Worm (Caenorhabditis elegans) whole organism, L2 larva: Measurements from ENCODE around the gene cpt-1.

Experiments used
- fos-1 ChIP-seq: fragments of 150-350 bp; optimal IDR thresholded peaks from 2 replicates; lab custom pipeline; 2014; ENCODE audit warnings: missing biosample characterization, missing genetic modification characterization
- lin-13 ChIP-seq: fragments of 150-350 bp; optimal IDR thresholded peaks from 2 replicates; lab custom pipeline; 2014; ENCODE audit warnings: missing biosample characterization, missing genetic modification reagents, missing genetic modification characterization
- lin-39 ChIP-seq: fragments of 150-350 bp; optimal IDR thresholded peaks from 2 replicates; lab custom pipeline; 2014; ENCODE audit warnings: missing biosample characterization, missing genetic modification reagents, missing genetic modification characterization
- mab-5 ChIP-seq: fragments of 150-350 bp; optimal IDR thresholded peaks from 2 replicates; lab custom pipeline; 2014; ENCODE audit warnings: missing biosample characterization, missing genetic modification characterization
- nhr-11 ChIP-seq: fragments of 150-350 bp; optimal IDR thresholded peaks from 2 replicates; lab custom pipeline; 2014; ENCODE audit warnings: missing biosample characterization, missing genetic modification characterization
- nhr-21 ChIP-seq: fragments of 150-350 bp; optimal IDR thresholded peaks from 2 replicates; lab custom pipeline; 2014; ENCODE audit warnings: missing biosample characterization, missing genetic modification characterization
- skn-1 ChIP-seq: sonication (generic microtip); optimal IDR thresholded peaks from 2 replicates; lab custom pipeline; 2017; ENCODE audit warnings: missing biosample characterization, missing genetic modification characterization
- sma-3 ChIP-seq: sonication (generic microtip); optimal IDR thresholded peaks from 2 replicates; lab custom pipeline; 2016; ENCODE audit warnings: missing genetic modification reagents, missing genetic modification characterization, missing compliant biosample characterization
- unc-62 ChIP-seq: fragments of 150-350 bp; optimal IDR thresholded peaks from 2 replicates; lab custom pipeline; 2014; ENCODE audit warnings: missing biosample characterization, missing genetic modification reagents, missing genetic modification characterization

- no peak for TF ChIP-seq fos-1
- TF ChIP-seq skn-1 (tag; lab: Kevin White, UChicago) = no peak
- no peak for TF ChIP-seq nhr-11 (tag; lab: Kevin White, UChicago)
- no peak for TF ChIP-seq nhr-21 (tag; lab: Kevin White, UChicago)
- no peak for TF ChIP-seq unc-62 (GFP tag; lab: Kevin White, UChicago)
- no peak for TF ChIP-seq lin-39 (tag; lab: Kevin White, UChicago)
- no peak for TF ChIP-seq lin-13 (GFP tag; lab: Kevin White, UChicago)
- TF ChIP-seq sma-3 (GFP tag; lab: Kevin White, UChicago) = no peak
- TF ChIP-seq mab-5 = no peak
These were observed 8.9 kb upstream of the cpt-1 start, which contains the start of the genes Y46G5A.18 and Y46G5A.47 for ce11 chrII:12805161-12805560.
